Fruit fly (Drosophila melanogaster): ENCODE data around the gene Myt1.

The Myt1 gene

DNA sequence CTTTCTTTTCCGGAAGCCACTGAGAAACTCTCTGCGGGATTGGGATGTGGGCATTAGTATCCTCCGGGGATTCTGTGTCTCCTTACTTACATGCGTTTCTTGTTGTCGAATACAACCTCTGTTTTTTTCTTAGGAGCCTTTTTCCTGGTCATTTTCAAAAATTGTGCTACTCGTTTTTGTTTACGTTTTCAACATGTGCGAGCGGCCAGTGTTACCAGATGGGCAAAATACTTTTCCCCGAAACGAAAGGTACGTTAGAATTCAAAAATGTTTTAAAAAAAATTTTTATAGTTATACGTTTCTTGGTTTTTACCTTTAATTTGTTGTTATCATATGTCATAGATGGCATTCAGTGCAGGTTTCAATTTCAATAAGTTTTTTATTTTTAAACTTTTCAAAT is 2.3 kb downstream of the Myt1 start, which contains the start of gene vito:
TSS of gene vito (minus strand) at position 220 of the 400 bp plus-strand sequence.
- TF ChIP-seq Dp (GFP tag; optimal IDR thresholded peaks at IDR 0.05) (peak; percentile 41), CG32772 (GFP tag; IDR thresholded peaks at IDR 0.05) (no peak), MBD-R2 (GFP tag; IDR thresholded peaks at IDR 0.05) (peak; percentile 44; the same call in 1 of the 2 replicates), dm (GFP tag; optimal IDR thresholded peaks at IDR 0.05) (peak; percentile 70), E2f2 (GFP tag; IDR thresholded peaks at IDR 0.05) (peak; percentile 51), cg (GFP tag; optimal IDR thresholded peaks at IDR 0.05) (no peak), stwl (tag; optimal IDR thresholded peaks at IDR 0.05) (peak; percentile 10), Myb (GFP tag; optimal IDR thresholded peaks at IDR 0.05) (peak; percentile 90), CG13287 (GFP tag; IDR thresholded peaks at IDR 0.05; ENCODE audit: partially characterized antibody) (0 out of 2 replicates have a peak, but pooled peaks have one; percentile 14), Taf1 (GFP tag; IDR thresholded peaks at IDR 0.05) (no peak), CG9797 (GFP tag; optimal IDR thresholded peaks at IDR 0.05) (peak; percentile 15), trem (tag; optimal IDR thresholded peaks at IDR 0.05) (peak; percentile 11), YL-1 (GFP tag; optimal IDR thresholded peaks at IDR 0.05) (peak; percentile 28), pzg (GFP tag; optimal IDR thresholded peaks at IDR 0.05) (peak; percentile 16), CG9437 (GFP tag; optimal IDR thresholded peaks at IDR 0.05) (peak; percentile 26), CG5245 (GFP tag; optimal IDR thresholded peaks at IDR 0.05) (no peak), gfzf (GFP tag; optimal IDR thresholded peaks at IDR 0.05) (peak; percentile 60), MESR4 (GFP tag; optimal IDR thresholded peaks at IDR 0.05) (peak; percentile 18), fd3F (GFP tag; optimal IDR thresholded peaks at IDR 0.05) (no peak)

- peak; percentile 16 for TF ChIP-seq ewg (GFP tag; optimal IDR thresholded peaks at IDR 0.05)
- no peak for TF ChIP-seq Dbx (GFP tag; IDR thresholded peaks at IDR 0.05)
These were observed 4.6 kb downstream of the Myt1 start for dm6 chr3L:5774782-5775181.

DNA sequence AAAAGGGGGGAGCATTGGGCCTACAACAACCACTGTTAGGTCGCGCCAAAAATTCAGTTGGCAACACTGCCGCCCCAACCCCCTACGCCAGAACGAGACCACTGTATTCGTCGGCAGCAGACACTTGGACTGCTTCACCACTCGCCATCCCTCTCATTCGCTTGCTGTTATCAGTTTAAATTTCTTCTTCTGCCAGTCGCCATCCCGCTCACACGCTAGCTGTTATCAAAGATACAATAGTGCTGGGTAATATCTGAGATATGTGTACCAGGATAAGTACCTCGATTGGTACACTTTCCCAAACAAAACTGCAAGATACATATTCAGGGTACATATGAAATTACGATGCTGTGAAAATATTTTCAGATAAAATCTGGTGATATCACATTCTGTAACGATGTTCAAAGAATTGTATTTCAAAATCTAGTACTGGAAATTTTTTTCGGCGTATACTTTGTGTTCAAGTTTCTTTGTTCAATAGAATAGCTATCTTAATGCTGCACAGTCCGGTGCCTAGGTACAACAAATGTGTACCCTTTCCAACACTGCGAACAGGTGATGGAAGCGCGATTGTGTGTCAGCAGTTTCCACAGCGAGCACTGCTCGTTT is 8.5 kb downstream of the Myt1 start:
- TF ChIP-seq Doc3 (GFP tag; IDR thresholded peaks at IDR 0.05; ENCODE audit: partially characterized antibody) (no peak), h (optimal IDR thresholded peaks at IDR 0.05) (no peak), mirr (GFP tag; optimal IDR thresholded peaks at IDR 0.05) (peak; percentile 88), Ets97D (GFP tag; optimal IDR thresholded peaks at IDR 0.05) (peak; percentile 74), ap (GFP tag; IDR thresholded peaks at IDR 0.05) (peak; percentile 48; the same call in 1 of the 2 replicates), otp (GFP tag; IDR thresholded peaks at IDR 0.05) (peak; percentile 6; the same call in 1 of the 3 replicates), wdn (GFP tag; IDR thresholded peaks at IDR 0.05) (peak; percentile 60), abd-A (tag; optimal IDR thresholded peaks at IDR 0.05) (no peak), Hr78 (GFP tag; optimal IDR thresholded peaks at IDR 0.05) (peak in 1 of 2 experiments; percentile 48), ssp (GFP tag; IDR thresholded peaks at IDR 0.05) (peak; percentile 34; the same call in 1 of the 2 replicates), Mrtf (GFP tag; IDR thresholded peaks at IDR 0.05) (peak; percentile 43; the same call in 1 of the 3 replicates), CG16813 (GFP tag; IDR thresholded peaks at IDR 0.05; ENCODE audit: partially characterized antibody) (no peak), HLH3B (GFP tag; IDR thresholded peaks at IDR 0.05) (peak; percentile 54), CG13624 (GFP tag; optimal IDR thresholded peaks at IDR 0.05) (peak; percentile 80), Meics (GFP tag; optimal IDR thresholded peaks at IDR 0.05) (peak; percentile 89), CG11723 (GFP tag; optimal IDR thresholded peaks at IDR 0.05) (no peak), CG1024 (GFP tag; IDR thresholded peaks at IDR 0.05) (0 out of 2 replicates have a peak, but pooled peaks have one; percentile 19), gsb (GFP tag; IDR thresholded peaks at IDR 0.05) (no peak), pita (GFP tag; optimal IDR thresholded peaks at IDR 0.05) (no peak), cg (GFP tag; optimal IDR thresholded peaks at IDR 0.05) (no peak), unc-4 (GFP tag; IDR thresholded peaks at IDR 0.05; ENCODE audit: partially characterized antibody) (peak; percentile 17; the same call in 1 of the 2 replicates), CG10274 (GFP tag; optimal IDR thresholded peaks at IDR 0.05) (peak; percentile 64), CG2202 (tag; optimal IDR thresholded peaks at IDR 0.05) (peak; percentile 74), cwo (GFP tag; optimal IDR thresholded peaks at IDR 0.05) (peak; percentile 76), nau (GFP tag; optimal IDR thresholded peaks at IDR 0.05) (no peak), Tbp (GFP tag; optimal IDR thresholded peaks at IDR 0.05) (peak; percentile 19), CG7928 (GFP tag; optimal IDR thresholded peaks at IDR 0.05) (peak; percentile 59)

Measured in whole organism, embryonic.